Fruit fly (Drosophila melanogaster): ENCODE results near the gene Indy.

The Indy gene

dm6 chr3L:18865447-18866367 lies 19.6 kb upstream of the Indy start, which contains the start of gene CG14074:
Gene CG14074, plus strand, starts transcription at chr3L:18866225.
- no peak for TF ChIP-seq CG1620 (GFP tag; optimal IDR thresholded peaks at IDR 0.05)
- no peak for TF ChIP-seq CG11617 (GFP tag; optimal IDR thresholded peaks at IDR 0.05)
- TF ChIP-seq pad (GFP tag; optimal IDR thresholded peaks at IDR 0.05), result no peak
- TF ChIP-seq CG5204 (GFP tag; optimal IDR thresholded peaks at IDR 0.05), result no peak
- TF ChIP-seq CG7101 (tag; optimal IDR thresholded peaks at IDR 0.05), result no peak
- no peak for TF ChIP-seq bab1 (GFP tag; optimal IDR thresholded peaks at IDR 0.05)
- TF ChIP-seq cnc (optimal IDR thresholded peaks at IDR 0.05), result no peak
- no peak for TF ChIP-seq CG7045 (GFP tag; optimal IDR thresholded peaks at IDR 0.05)
- TF ChIP-seq CG14711 (tag; optimal IDR thresholded peaks at IDR 0.05), result no peak
- no peak for TF ChIP-seq cic (GFP tag; optimal IDR thresholded peaks at IDR 0.05)
- TF ChIP-seq Mnt (GFP tag; optimal IDR thresholded peaks at IDR 0.05), result no peak
- TF ChIP-seq tj (GFP tag; optimal IDR thresholded peaks at IDR 0.05), result no peak
- no peak for TF ChIP-seq CG33017 (tag; optimal IDR thresholded peaks at IDR 0.05)
- no peak for TF ChIP-seq Clk (GFP tag; optimal IDR thresholded peaks at IDR 0.05)

dm6 chr3L:18863327-18863726 lies 17.3 kb upstream of the Indy start, which contains the start of gene CG6865:
Gene CG6865, plus strand, starts transcription at chr3L:18863647.
- no peak for TF ChIP-seq CG11617 (GFP tag; optimal IDR thresholded peaks at IDR 0.05)
- no peak for TF ChIP-seq cic (GFP tag; optimal IDR thresholded peaks at IDR 0.05)
- TF ChIP-seq tj (GFP tag; optimal IDR thresholded peaks at IDR 0.05), result no peak
- TF ChIP-seq CG5204 (GFP tag; optimal IDR thresholded peaks at IDR 0.05), result no peak
- TF ChIP-seq ovo (GFP tag; optimal IDR thresholded peaks at IDR 0.05), result no peak
- TF ChIP-seq CG1620 (GFP tag; optimal IDR thresholded peaks at IDR 0.05), result no peak
- no peak for TF ChIP-seq CG12768 (GFP tag; optimal IDR thresholded peaks at IDR 0.05)
- no peak for TF ChIP-seq CG33017 (tag; optimal IDR thresholded peaks at IDR 0.05)
- no peak for TF ChIP-seq Mnt (GFP tag; optimal IDR thresholded peaks at IDR 0.05)
- no peak for TF ChIP-seq Hr96 (GFP tag; optimal IDR thresholded peaks at IDR 0.05)
- no peak for TF ChIP-seq Clk (GFP tag; optimal IDR thresholded peaks at IDR 0.05)
- no peak for TF ChIP-seq kay (GFP tag; ENCODE audit: borderline replicate concordance)
- no peak for TF ChIP-seq Crg-1 (GFP tag; optimal IDR thresholded peaks at IDR 0.05)
- TF ChIP-seq CG14711 (tag; optimal IDR thresholded peaks at IDR 0.05), result no peak
- TF ChIP-seq cnc (optimal IDR thresholded peaks at IDR 0.05), result no peak

- TF ChIP-seq kay (GFP tag; ENCODE audit: borderline replicate concordance) (peak; percentile 56), CG7045 (GFP tag; optimal IDR thresholded peaks at IDR 0.05) (no peak), Mnt (GFP tag; optimal IDR thresholded peaks at IDR 0.05) (no peak), toe (GFP tag; optimal IDR thresholded peaks at IDR 0.05) (no peak)
Observed at dm6 chr3L:18861893-18862292, 15.8 kb upstream of the Indy start.

- TF ChIP-seq Crg-1 (GFP tag; optimal IDR thresholded peaks at IDR 0.05), result no peak
- TF ChIP-seq CG7101 (tag; optimal IDR thresholded peaks at IDR 0.05), result no peak
- TF ChIP-seq cic (GFP tag; optimal IDR thresholded peaks at IDR 0.05), result no peak
- TF ChIP-seq pad (GFP tag; optimal IDR thresholded peaks at IDR 0.05), result no peak
- no peak for TF ChIP-seq CG5204 (GFP tag; optimal IDR thresholded peaks at IDR 0.05)
- no peak for TF ChIP-seq CG33017 (tag; optimal IDR thresholded peaks at IDR 0.05)
Observed at dm6 chr3L:18860467-18860866, 14.4 kb upstream of the Indy start.

dm6 chr3L:18854412-18854811 lies 8.3 kb upstream of the Indy start:
- TF ChIP-seq CG5204 (GFP tag; optimal IDR thresholded peaks at IDR 0.05) (no peak), Hr96 (GFP tag; optimal IDR thresholded peaks at IDR 0.05) (no peak), CG11617 (GFP tag; optimal IDR thresholded peaks at IDR 0.05) (no peak), CG12768 (GFP tag; optimal IDR thresholded peaks at IDR 0.05) (no peak), cic (GFP tag; optimal IDR thresholded peaks at IDR 0.05) (no peak)

dm6 chr3L:18853439-18853838 lies 7.4 kb upstream of the Indy start:
- TF ChIP-seq CG11617 (GFP tag; optimal IDR thresholded peaks at IDR 0.05) (no peak), bab1 (GFP tag; optimal IDR thresholded peaks at IDR 0.05) (no peak), toe (GFP tag; optimal IDR thresholded peaks at IDR 0.05) (no peak), Clk (GFP tag; optimal IDR thresholded peaks at IDR 0.05) (no peak), Mnt (GFP tag; optimal IDR thresholded peaks at IDR 0.05) (no peak), CG14711 (tag; optimal IDR thresholded peaks at IDR 0.05) (no peak), CG1620 (GFP tag; optimal IDR thresholded peaks at IDR 0.05) (no peak), CG7045 (GFP tag; optimal IDR thresholded peaks at IDR 0.05) (no peak), CG7101 (tag; optimal IDR thresholded peaks at IDR 0.05) (no peak), CG12768 (GFP tag; optimal IDR thresholded peaks at IDR 0.05) (no peak)

dm6 chr3L:18852223-18852622 lies 6.2 kb upstream of the Indy start:
- TF ChIP-seq ovo (GFP tag; optimal IDR thresholded peaks at IDR 0.05) (no peak), CG33017 (tag; optimal IDR thresholded peaks at IDR 0.05) (no peak), Clk (GFP tag; optimal IDR thresholded peaks at IDR 0.05) (no peak), tj (GFP tag; optimal IDR thresholded peaks at IDR 0.05) (no peak), kay (GFP tag; ENCODE audit: borderline replicate concordance) (no peak), CG7045 (GFP tag; optimal IDR thresholded peaks at IDR 0.05) (no peak), CG1620 (GFP tag; optimal IDR thresholded peaks at IDR 0.05) (no peak), Hr96 (GFP tag; optimal IDR thresholded peaks at IDR 0.05) (no peak), Mnt (GFP tag; optimal IDR thresholded peaks at IDR 0.05) (no peak), pad (GFP tag; optimal IDR thresholded peaks at IDR 0.05) (no peak), cnc (optimal IDR thresholded peaks at IDR 0.05) (no peak)
